Worm (Caenorhabditis elegans) whole organism, late embryonic: ENCODE results near the gene gpa-17.
A peak's percentile ranks its signal among the peaks of the same experiment; 100 is the strongest.

ENCODE experiments used
- C08G9.2 ChIP-seq: sonication (generic microtip); optimal IDR thresholded peaks from 2 replicates; lab custom pipeline; 2016; ENCODE audit warnings: mild to moderate bottlenecking, missing genetic modification characterization, moderate library complexity, missing compliant biosample characterization
- C38D4.7 ChIP-seq: fragments of 200-800 bp; sonication (Bioruptor generic); optimal IDR thresholded peaks from 2 replicates; lab custom pipeline; 2018; ENCODE audit warnings: mild to moderate bottlenecking, missing genetic modification characterization, moderate library complexity, missing compliant biosample characterization
- K02D7.2 ChIP-seq: sonication (generic microtip); optimal IDR thresholded peaks from 2 replicates; lab custom pipeline; 2017; ENCODE audit warnings: mild to moderate bottlenecking, missing genetic modification characterization, missing compliant biosample characterization
- T23F11.4 ChIP-seq: fragments of 200-800 bp; sonication (Bioruptor generic); optimal IDR thresholded peaks from 2 replicates; lab custom pipeline; 2018; ENCODE audit warnings: mild to moderate bottlenecking, missing genetic modification characterization, missing compliant biosample characterization
- Y22D7AL.16 ChIP-seq: sonication (generic microtip); optimal IDR thresholded peaks from 2 replicates; lab custom pipeline; 2016; ENCODE audit warnings: missing genetic modification characterization, missing compliant biosample characterization
- ahr-1 ChIP-seq: sonication (generic microtip); optimal IDR thresholded peaks from 2 replicates; lab custom pipeline; 2016; ENCODE audit warnings: missing genetic modification characterization, missing compliant biosample characterization
- ama-1 ChIP-seq: fragments of 150-350 bp; optimal IDR thresholded peaks from 2 replicates; lab custom pipeline; 2014
- ceh-14 ChIP-seq: sonication (generic microtip); optimal IDR thresholded peaks from 2 replicates; lab custom pipeline; 2016; ENCODE audit warnings: missing genotype, missing genetic modification characterization, missing compliant biosample characterization
- ceh-18 ChIP-seq: sonication (generic microtip); optimal IDR thresholded peaks from 2 replicates; lab custom pipeline; 2016; ENCODE audit warnings: missing genetic modification characterization, missing compliant biosample characterization
- ceh-19 ChIP-seq: fragments of 200-800 bp; sonication (Bioruptor generic); optimal IDR thresholded peaks from 2 replicates; lab custom pipeline; 2018; ENCODE audit warnings: mild to moderate bottlenecking, missing genetic modification characterization, missing compliant biosample characterization
- ceh-22 ChIP-seq: sonication (generic microtip); optimal IDR thresholded peaks from 2 replicates; lab custom pipeline; 2017; ENCODE audit warnings: missing biosample characterization, missing genetic modification characterization
- ceh-24 ChIP-seq: sonication (generic microtip); optimal IDR thresholded peaks from 2 replicates; lab custom pipeline; 2016; ENCODE audit warnings: mild to moderate bottlenecking, missing genetic modification characterization, missing compliant biosample characterization
- ceh-31 ChIP-seq: sonication (generic microtip); optimal IDR thresholded peaks from 2 replicates; lab custom pipeline; 2016; ENCODE audit warnings: missing genetic modification characterization, missing compliant biosample characterization
- ceh-34 ChIP-seq: sonication (generic microtip); optimal IDR thresholded peaks from 2 replicates; lab custom pipeline; 2016; ENCODE audit warnings: mild to moderate bottlenecking, missing genetic modification characterization, missing compliant biosample characterization
- ceh-45 ChIP-seq: fragments of 200-800 bp; sonication (Bioruptor generic); IDR thresholded peaks from 2 replicates; pipeline ENCODE4 v1.3.6; 2022; ENCODE audit warnings: missing genetic modification reagents, missing genetic modification characterization, missing compliant biosample characterization
- ceh-48 ChIP-seq: sonication (generic microtip); optimal IDR thresholded peaks from 2 replicates; lab custom pipeline; 2016; ENCODE audit warnings: missing genetic modification characterization, inconsistent platforms, missing compliant biosample characterization
- elt-2 ChIP-seq: sonication (generic microtip); optimal IDR thresholded peaks from 2 replicates; lab custom pipeline; 2016; ENCODE audit warnings: missing genetic modification reagents, missing genetic modification characterization, missing compliant biosample characterization
- elt-4 ChIP-seq: sonication (generic microtip); optimal IDR thresholded peaks from 2 replicates; lab custom pipeline; 2016; ENCODE audit warnings: missing genetic modification characterization, missing compliant biosample characterization
- fax-1 ChIP-seq: sonication (generic microtip); optimal IDR thresholded peaks from 2 replicates; lab custom pipeline; 2016; ENCODE audit warnings: missing genotype, missing genetic modification characterization, missing compliant biosample characterization
- hlh-30 ChIP-seq: sonication (generic microtip); optimal IDR thresholded peaks from 2 replicates; lab custom pipeline; 2017; ENCODE audit warnings: antibody characterized with exemption, missing genetic modification characterization, missing compliant biosample characterization; ENCODE audit not compliant: insufficient read depth
- hlh-6 ChIP-seq: sonication (generic microtip); optimal IDR thresholded peaks from 2 replicates; lab custom pipeline; 2016; ENCODE audit warnings: missing genotype, missing genetic modification characterization, missing compliant biosample characterization
- lim-6 ChIP-seq: sonication (generic microtip); optimal IDR thresholded peaks from 2 replicates; lab custom pipeline; 2016; ENCODE audit warnings: missing genetic modification characterization, missing compliant biosample characterization
- mec-3 ChIP-seq: sonication (generic microtip); optimal IDR thresholded peaks from 2 replicates; lab custom pipeline; 2016; ENCODE audit warnings: borderline replicate concordance, missing genetic modification characterization, missing compliant biosample characterization
- nfya-1 ChIP-seq: sonication (generic microtip); optimal IDR thresholded peaks from 2 replicates; lab custom pipeline; 2017; ENCODE audit warnings: missing genetic modification characterization, mild to moderate bottlenecking, missing compliant biosample characterization, antibody characterized with exemption, moderate library complexity
- nhr-11 ChIP-seq: fragments of 150-350 bp; optimal IDR thresholded peaks from 2 replicates; lab custom pipeline; 2014; ENCODE audit warnings: missing biosample characterization, missing genetic modification characterization
- nhr-232 ChIP-seq: sonication (generic microtip); optimal IDR thresholded peaks from 2 replicates; lab custom pipeline; 2016; ENCODE audit warnings: missing genetic modification characterization, missing compliant biosample characterization
- npax-4 ChIP-seq: sonication (generic microtip); optimal IDR thresholded peaks from 2 replicates; lab custom pipeline; 2016; ENCODE audit warnings: missing genetic modification characterization, missing compliant biosample characterization
- odd-2 ChIP-seq: sonication (generic microtip); optimal IDR thresholded peaks from 2 replicates; lab custom pipeline; 2017; ENCODE audit warnings: antibody characterized with exemption, mild to moderate bottlenecking, missing genetic modification characterization, missing compliant biosample characterization
- pag-3 ChIP-seq: sonication (generic microtip); optimal IDR thresholded peaks from 2 replicates; lab custom pipeline; 2016; ENCODE audit warnings: missing compliant biosample characterization, missing genetic modification characterization, borderline replicate concordance
- pax-1 ChIP-seq: fragments of 150-350 bp; optimal IDR thresholded peaks from 2 replicates; lab custom pipeline; 2014; ENCODE audit warnings: missing biosample characterization, missing genetic modification characterization
- pha-2 ChIP-seq: sonication (generic microtip); optimal IDR thresholded peaks from 2 replicates; lab custom pipeline; 2017; ENCODE audit warnings: mild to moderate bottlenecking, missing genetic modification characterization, missing compliant biosample characterization
- pha-4 ChIP-seq: fragments of 150-350 bp; optimal IDR thresholded peaks from 2 replicates; lab custom pipeline; 2018; ENCODE audit warnings: missing biosample characterization, missing genetic modification reagents, missing genetic modification characterization
- pqm-1 ChIP-seq: sonication (generic microtip); optimal IDR thresholded peaks from 2 replicates; lab custom pipeline; 2016; ENCODE audit warnings: missing genetic modification characterization, missing compliant biosample characterization
- rnt-1 ChIP-seq: sonication (generic microtip); optimal IDR thresholded peaks from 2 replicates; lab custom pipeline; 2016; ENCODE audit warnings: missing genetic modification characterization, missing compliant biosample characterization
- sdc-2 ChIP-seq: sonication (generic microtip); optimal IDR thresholded peaks from 2 replicates; lab custom pipeline; 2016; ENCODE audit warnings: missing genotype, missing genetic modification characterization, missing compliant biosample characterization
- sox-4 ChIP-seq: sonication (generic microtip); optimal IDR thresholded peaks from 2 replicates; lab custom pipeline; 2017; ENCODE audit warnings: mild to moderate bottlenecking, missing genetic modification characterization, inconsistent platforms, missing compliant biosample characterization
- syd-9 ChIP-seq: sonication (generic microtip); optimal IDR thresholded peaks from 2 replicates; lab custom pipeline; 2016; ENCODE audit warnings: mild to moderate bottlenecking, missing genetic modification characterization, moderate library complexity, missing compliant biosample characterization
- tbx-2 ChIP-seq: sonication (generic microtip); optimal IDR thresholded peaks from 2 replicates; lab custom pipeline; 2016; ENCODE audit warnings: missing genetic modification characterization, missing compliant biosample characterization
- tbx-7 ChIP-seq: sonication (generic microtip); optimal IDR thresholded peaks from 2 replicates; lab custom pipeline; 2016; ENCODE audit warnings: missing genotype, missing genetic modification characterization, missing compliant biosample characterization
- unc-42 ChIP-seq: sonication (generic microtip); optimal IDR thresholded peaks from 2 replicates; lab custom pipeline; 2016; ENCODE audit warnings: missing genotype, missing genetic modification characterization, missing compliant biosample characterization
- unc-86 ChIP-seq: sonication (generic microtip); optimal IDR thresholded peaks from 2 replicates; lab custom pipeline; 2016; ENCODE audit warnings: missing genetic modification characterization, missing compliant biosample characterization
- ztf-16 ChIP-seq: sonication (generic microtip); optimal IDR thresholded peaks from 2 replicates; lab custom pipeline; 2017; ENCODE audit warnings: missing genetic modification characterization, missing compliant biosample characterization

Gene gpa-17

ce11 chrIII:2552382-2552781 is 34.0 kb upstream of the gpa-17 start:
- TF ChIP-seq unc-42 (tag; lab: Kevin White, UChicago): peak; percentile 94
- TF ChIP-seq pag-3: no peak
- TF ChIP-seq, all 69 proteins: peak for 1

ce11 chrIII:2553579-2553978 is 32.8 kb upstream of the gpa-17 start:
- TF ChIP-seq elt-2 (tag; lab: Kevin White, UChicago) (no peak), ceh-19 (no peak), rnt-1 (tag; lab: Kevin White, UChicago) (no peak), ceh-24 (tag; lab: Kevin White, UChicago) (no peak), ceh-48 (tag; lab: Kevin White, UChicago) (no peak), nhr-232 (no peak), mec-3 (tag; lab: Kevin White, UChicago) (no peak), odd-2 (tag; lab: Kevin White, UChicago) (no peak), ceh-22 (tag; lab: Kevin White, UChicago) (no peak), pha-2 (tag; lab: Kevin White, UChicago) (no peak), ceh-14 (tag; lab: Kevin White, UChicago) (no peak), lim-6 (tag; lab: Kevin White, UChicago) (no peak), sox-4 (tag; lab: Kevin White, UChicago) (no peak), ama-1 (lab: Kevin White, UChicago) (no peak)

DNA sequence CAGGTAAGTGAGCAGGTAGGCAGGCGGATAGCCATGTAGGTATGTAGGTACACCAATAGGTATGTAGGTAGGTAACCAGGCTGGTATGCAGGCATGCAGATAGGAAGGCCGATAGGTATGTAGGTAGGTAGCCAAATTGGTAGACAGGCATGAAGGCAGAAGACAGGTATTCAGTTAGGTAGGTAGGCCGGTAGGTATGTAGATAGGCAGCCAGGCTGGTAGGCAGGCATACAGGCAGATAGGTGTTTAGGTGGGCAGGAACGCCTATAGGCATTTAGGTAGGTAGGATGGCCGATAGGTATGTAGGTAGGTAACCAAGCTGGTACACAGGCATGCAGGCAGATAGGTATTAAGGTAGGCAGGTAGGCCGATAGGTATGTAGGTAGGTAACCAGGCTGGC is 25.6 kb upstream of the gpa-17 start:
- TF ChIP-seq tbx-2 (tag; lab: Kevin White, UChicago): no peak
- TF ChIP-seq ceh-45 (GFP tag; lab: Robert Waterston, UW): no peak
- no peak for TF ChIP-seq unc-42 (tag; lab: Kevin White, UChicago)
- TF ChIP-seq nfya-1 (tag; lab: Kevin White, UChicago): no peak
- peak; percentile 40 for TF ChIP-seq C08G9.2 (tag; lab: Kevin White, UChicago)
- peak; percentile 29 for TF ChIP-seq sdc-2 (tag; lab: Kevin White, UChicago)
- no peak for TF ChIP-seq Y22D7AL.16
- peak; percentile 29 for TF ChIP-seq hlh-6 (tag; lab: Kevin White, UChicago)
- peak; percentile 22 for TF ChIP-seq elt-4 (tag; lab: Kevin White, UChicago)

ce11 chrIII:2561410-2561809 is 24.9 kb upstream of the gpa-17 start, which contains the start of gene nhr-239:
Gene nhr-239, plus strand, starts transcription at chrIII:2561710.
- TF ChIP-seq T23F11.4 (GFP tag; lab: Kevin White, UChicago) (no peak), ztf-16 (tag; lab: Kevin White, UChicago) (no peak), ceh-31 (tag; lab: Kevin White, UChicago) (no peak), elt-4 (tag; lab: Kevin White, UChicago) (no peak), pqm-1 (tag; lab: Kevin White, UChicago) (no peak), syd-9 (tag; lab: Kevin White, UChicago) (no peak), fax-1 (tag; lab: Kevin White, UChicago) (no peak), pax-1 (tag; lab: Kevin White, UChicago) (no peak), ceh-22 (tag; lab: Kevin White, UChicago) (no peak), ceh-48 (tag; lab: Kevin White, UChicago) (no peak), nhr-11 (tag; lab: Kevin White, UChicago) (no peak), ceh-18 (tag; lab: Kevin White, UChicago) (no peak), rnt-1 (tag; lab: Kevin White, UChicago) (no peak)

- no peak for TF ChIP-seq ceh-24 (tag; lab: Kevin White, UChicago)
- no peak for TF ChIP-seq K02D7.2 (tag; lab: Kevin White, UChicago)
- TF ChIP-seq C38D4.7 (GFP tag; lab: Kevin White, UChicago): no peak
- TF ChIP-seq ahr-1 (tag; lab: Kevin White, UChicago): no peak
- no peak for TF ChIP-seq ceh-34
- no peak for TF ChIP-seq npax-4 (tag; lab: Kevin White, UChicago)
- no peak for TF ChIP-seq pha-4 (tag; lab: Kevin White, UChicago)
- no peak for TF ChIP-seq nfya-1 (tag; lab: Kevin White, UChicago)
- no peak for TF ChIP-seq pax-1 (tag; lab: Kevin White, UChicago)
- no peak for TF ChIP-seq unc-86 (tag; lab: Kevin White, UChicago)
- TF ChIP-seq hlh-30 (tag; lab: Kevin White, UChicago): no peak
- no peak for TF ChIP-seq tbx-2 (tag; lab: Kevin White, UChicago)
- no peak for TF ChIP-seq tbx-7 (tag; lab: Kevin White, UChicago)
These were observed 23.2 kb upstream of the gpa-17 start for ce11 chrIII:2563033-2563656.
